Worm (Caenorhabditis elegans): ENCODE results near the gene T23B5.6.

DNA sequence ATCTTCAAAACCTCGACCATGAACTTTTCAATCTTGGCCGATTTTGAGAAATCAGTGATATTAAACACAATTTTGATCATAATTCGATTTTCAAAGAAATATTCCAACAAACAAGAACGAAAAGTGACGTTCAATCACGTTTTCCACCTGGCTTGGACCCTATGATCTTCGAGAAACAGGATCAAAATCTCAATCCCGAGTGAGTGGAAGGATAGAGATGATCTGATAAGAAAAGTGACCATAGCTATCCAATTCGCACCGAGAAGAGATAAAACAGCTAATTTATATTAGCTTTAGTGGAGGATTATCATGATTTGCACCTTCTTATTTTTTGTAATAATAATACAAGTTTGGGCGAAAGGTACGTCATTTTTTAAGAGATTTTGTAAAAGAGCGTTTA is 44.1 kb upstream of the T23B5.6 start, which contains the start of gene T23F6.2:
- TF ChIP-seq rnt-1 (tag; optimal IDR thresholded peaks at IDR 0.05) (no peak), pag-3 (tag; optimal IDR thresholded peaks at IDR 0.05; ENCODE audit: borderline replicate concordance) (no peak), ceh-9 (tag; optimal IDR thresholded peaks at IDR 0.05) (no peak)

All from whole organism, late embryonic.